Worm (Caenorhabditis elegans) whole organism, young adult: Measurements from ENCODE around the gene sel-9.

Experiments used
- B0261.1 ChIP-seq: sonication (generic microtip); optimal IDR thresholded peaks from 2 replicates; lab custom pipeline; 2016; ENCODE audit warnings: mild to moderate bottlenecking, missing genetic modification characterization, moderate library complexity, missing compliant biosample characterization
- F22D6.2 ChIP-seq: sonication (generic microtip); optimal IDR thresholded peaks from 2 replicates; lab custom pipeline; 2016; ENCODE audit warnings: mild to moderate bottlenecking, missing genetic modification characterization, missing compliant biosample characterization
- F39B2.1 ChIP-seq: fragments of 200-800 bp; sonication (Bioruptor generic); IDR thresholded peaks from 2 replicates; pipeline ENCODE4 v1.3.6; 2022; ENCODE audit warnings: missing genetic modification reagents, missing genetic modification characterization, missing compliant biosample characterization
- T07F8.4 ChIP-seq: sonication (generic microtip); optimal IDR thresholded peaks from 2 replicates; lab custom pipeline; 2016; ENCODE audit warnings: mild to moderate bottlenecking, missing genetic modification characterization, moderate library complexity, missing compliant biosample characterization
- Y53F4B.3 ChIP-seq: fragments of 200-800 bp; sonication (Bioruptor generic); IDR thresholded peaks from 2 replicates; pipeline ENCODE4 v1.3.6; 2022; ENCODE audit warnings: missing genetic modification reagents, missing genetic modification characterization, missing compliant biosample characterization
- Y56A3A.18 ChIP-seq: fragments of 200-800 bp; sonication (Bioruptor generic); IDR thresholded peaks from 2 replicates; pipeline ENCODE4 v1.3.6; 2022; ENCODE audit warnings: missing genetic modification reagents, missing genetic modification characterization, missing compliant biosample characterization
- Y79H2A.3 ChIP-seq: fragments of 200-800 bp; sonication (Bioruptor generic); conservative IDR thresholded peaks from 2 replicates; pipeline ENCODE4 v1.3.6; 2022; ENCODE audit warnings: missing genetic modification reagents, missing genetic modification characterization, missing compliant biosample characterization
- Y95B8A.8 ChIP-seq: fragments of 200-800 bp; sonication (Bioruptor generic); IDR thresholded peaks from 2 replicates; pipeline ENCODE4 v1.3.6; 2022; ENCODE audit warnings: missing genetic modification reagents, missing genetic modification characterization, missing compliant biosample characterization
- ama-1 ChIP-seq, 3 experiments: fragments of 150-350 bp in 1 of 3; sonication (generic microtip) in 2 of 3; optimal IDR thresholded peaks; 2 replicates each; lab custom pipeline; 2014 to 2018; ENCODE audit warnings: missing biosample characterization in 2 of 3, missing genetic modification characterization in 2 of 3, missing genetic modification reagents in 2 of 3
- athp-1 ChIP-seq: sonication (generic microtip); optimal IDR thresholded peaks from 2 replicates; lab custom pipeline; 2017; ENCODE audit warnings: mild to moderate bottlenecking, missing genetic modification characterization, missing compliant biosample characterization
- attf-5 ChIP-seq: fragments of 200-800 bp; sonication (Bioruptor generic); optimal IDR thresholded peaks from 2 replicates; lab custom pipeline; 2018; ENCODE audit warnings: mild to moderate bottlenecking, missing genetic modification characterization, missing compliant biosample characterization
- ceh-100 ChIP-seq: fragments of 200-800 bp; sonication (Bioruptor generic); IDR thresholded peaks from 2 replicates; pipeline ENCODE4 v1.3.6; 2022; ENCODE audit warnings: missing genetic modification reagents, missing genetic modification characterization, missing compliant biosample characterization
- ceh-40 ChIP-seq: fragments of 200-800 bp; sonication (Bioruptor generic); IDR thresholded peaks from 2 replicates; pipeline ENCODE4 v1.3.6; 2022; ENCODE audit warnings: missing genetic modification characterization, missing compliant biosample characterization
- ceh-58 ChIP-seq: fragments of 200-800 bp; sonication (Bioruptor generic); IDR thresholded peaks from 2 replicates; pipeline ENCODE4 v1.3.6; 2022; ENCODE audit warnings: missing genetic modification characterization, missing compliant biosample characterization
- dpff-1 ChIP-seq: sonication (generic microtip); optimal IDR thresholded peaks from 2 replicates; lab custom pipeline; 2017; ENCODE audit warnings: mild to moderate bottlenecking, missing genetic modification characterization, missing compliant biosample characterization
- egrh-3 ChIP-seq: fragments of 200-800 bp; sonication (Bioruptor generic); IDR thresholded peaks from 2 replicates; pipeline ENCODE4 v1.3.6; 2022; ENCODE audit warnings: missing genetic modification reagents, missing genetic modification characterization, missing compliant biosample characterization
- fkh-3 ChIP-seq: sonication (generic microtip); optimal IDR thresholded peaks from 2 replicates; lab custom pipeline; 2016; ENCODE audit warnings: mild to moderate bottlenecking, missing genetic modification characterization, missing compliant biosample characterization
- hmg-20 ChIP-seq: fragments of 200-800 bp; sonication (Bioruptor generic); IDR thresholded peaks from 2 replicates; pipeline ENCODE4 v1.3.6; 2022; ENCODE audit warnings: missing genetic modification reagents, missing genetic modification characterization, missing compliant biosample characterization
- hsf-1 ChIP-seq: fragments of 200-800 bp; sonication (Bioruptor generic); IDR thresholded peaks from 2 replicates; pipeline ENCODE4 v1.3.6; 2022; ENCODE audit warnings: missing genetic modification reagents, missing genetic modification characterization, missing compliant biosample characterization
- let-526 ChIP-seq: fragments of 200-800 bp; sonication (Bioruptor generic); IDR thresholded peaks from 2 replicates; pipeline ENCODE4 v1.3.6; 2022; ENCODE audit warnings: missing genetic modification reagents, missing genetic modification characterization, missing compliant biosample characterization
- lin-26 ChIP-seq: fragments of 200-800 bp; sonication (Bioruptor generic); IDR thresholded peaks from 2 replicates; pipeline ENCODE4 v1.3.6; 2022; ENCODE audit warnings: missing genetic modification reagents, missing genetic modification characterization, missing compliant biosample characterization
- madf-8 ChIP-seq: fragments of 200-800 bp; sonication (Bioruptor generic); conservative IDR thresholded peaks from 2 replicates; pipeline ENCODE4 v1.3.6; 2022; ENCODE audit warnings: missing genetic modification reagents, missing genetic modification characterization, missing compliant biosample characterization
- mxl-1 ChIP-seq: sonication (generic microtip); optimal IDR thresholded peaks from 2 replicates; lab custom pipeline; 2016; ENCODE audit warnings: missing genetic modification characterization, missing compliant biosample characterization
- nhr-80 ChIP-seq: sonication (generic microtip); optimal IDR thresholded peaks from 2 replicates; lab custom pipeline; 2016; ENCODE audit warnings: missing genetic modification characterization, missing compliant biosample characterization
- rcor-1 ChIP-seq: fragments of 200-800 bp; sonication (Bioruptor generic); IDR thresholded peaks from 2 replicates; pipeline ENCODE4 v1.3.6; 2022; ENCODE audit warnings: missing genetic modification reagents, missing genetic modification characterization, missing compliant biosample characterization
- sptf-2 ChIP-seq: fragments of 200-800 bp; sonication (Bioruptor generic); optimal IDR thresholded peaks from 2 replicates; lab custom pipeline; 2018; ENCODE audit warnings: mild to moderate bottlenecking, missing genetic modification characterization, missing compliant biosample characterization
- xnd-1 ChIP-seq: sonication (generic microtip); optimal IDR thresholded peaks from 2 replicates; lab custom pipeline; 2016; ENCODE audit warnings: missing genotype, missing genetic modification reagents, missing genetic modification characterization, missing compliant biosample characterization
- zim-3 ChIP-seq: sonication (generic microtip); optimal IDR thresholded peaks from 2 replicates; lab custom pipeline; 2017; ENCODE audit warnings: mild to moderate bottlenecking, missing genetic modification characterization, moderate library complexity, missing compliant biosample characterization
- ztf-26 ChIP-seq: sonication (generic microtip); optimal IDR thresholded peaks from 2 replicates; lab custom pipeline; 2017; ENCODE audit warnings: missing genetic modification characterization, missing compliant biosample characterization
- ztf-3 ChIP-seq: fragments of 200-800 bp; sonication (Bioruptor generic); optimal IDR thresholded peaks from 2 replicates; lab custom pipeline; 2018; ENCODE audit warnings: mild to moderate bottlenecking, missing genetic modification characterization, missing compliant biosample characterization
- ztf-6 ChIP-seq: fragments of 200-800 bp; sonication (Bioruptor generic); IDR thresholded peaks from 2 replicates; pipeline ENCODE4 v1.3.6; 2022; ENCODE audit warnings: missing genetic modification reagents, missing genetic modification characterization, missing compliant biosample characterization

The sel-9 gene

ce11 chrV:8314782-8315181, 12.4 kb upstream of the sel-9 start (continued):
- TF ChIP-seq lin-26 (GFP tag; lab: Robert Waterston, UW) (peak; percentile 58; the same call in 1 of the 2 replicates), ceh-58 (GFP tag; lab: Robert Waterston, UW) (0 out of 2 replicates have a peak, but pooled peaks have one; percentile 58), ztf-6 (GFP tag; lab: Robert Waterston, UW) (0 out of 2 replicates have a peak, but pooled peaks have one; percentile 56)

- TF ChIP-seq B0261.1 (tag; lab: Kevin White, UChicago) (no peak), ceh-100 (GFP tag; lab: Robert Waterston, UW) (no peak), ztf-26 (tag; lab: Kevin White, UChicago) (no peak), zim-3 (tag; lab: Kevin White, UChicago) (no peak), sptf-2 (GFP tag; lab: Kevin White, UChicago) (no peak), madf-8 (GFP tag; lab: Robert Waterston, UW) (no peak), rcor-1 (GFP tag; lab: Robert Waterston, UW) (no peak), attf-5 (GFP tag; lab: Kevin White, UChicago) (no peak), ztf-3 (no peak), dpff-1 (tag; lab: Kevin White, UChicago) (no peak), hmg-20 (GFP tag; lab: Robert Waterston, UW) (no peak), Y56A3A.18 (GFP tag; lab: Robert Waterston, UW) (no peak)
Measured at ce11 chrV:8311210-8311609, 8.8 kb upstream of the sel-9 start, which contains the start of gene W02D7.12. Gene W02D7.12 (plus strand): TSS chrV:8311510.

DNA sequence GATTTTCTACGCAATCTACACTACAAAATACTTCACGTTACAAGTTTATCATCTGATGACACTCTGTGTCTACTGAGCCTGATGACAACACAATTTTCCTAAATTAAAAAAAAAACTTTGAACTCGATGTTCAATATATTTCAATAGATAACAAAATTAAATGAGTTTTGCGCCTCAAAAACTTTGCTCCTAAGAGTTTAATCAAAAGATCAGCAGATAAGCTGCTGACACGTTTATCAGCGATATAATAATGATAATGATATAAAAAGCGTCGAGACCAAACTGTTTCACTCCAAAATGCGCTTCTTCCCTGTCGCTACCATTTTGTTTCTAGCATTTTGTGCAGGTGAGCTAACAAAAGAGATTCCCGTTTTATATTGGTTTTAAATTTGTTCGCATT, 5.3 kb upstream of the sel-9 start, which contains the start of gene clec-218:
Gene clec-218, plus strand, starts transcription at position 262 of the 400 bp plus-strand sequence.
- TF ChIP-seq nhr-80 (tag; lab: Kevin White, UChicago) = peak; percentile 48
- TF ChIP-seq fkh-3 = no peak
- TF ChIP-seq, all 124 proteins: peak for 1

- TF ChIP-seq nhr-80 (tag; lab: Kevin White, UChicago) (peak; percentile 82), ztf-3 (no peak)
- TF ChIP-seq, all 124 proteins: peak for 1
Measured at ce11 chrV:8307013-8307412, 4.6 kb upstream of the sel-9 start.

DNA sequence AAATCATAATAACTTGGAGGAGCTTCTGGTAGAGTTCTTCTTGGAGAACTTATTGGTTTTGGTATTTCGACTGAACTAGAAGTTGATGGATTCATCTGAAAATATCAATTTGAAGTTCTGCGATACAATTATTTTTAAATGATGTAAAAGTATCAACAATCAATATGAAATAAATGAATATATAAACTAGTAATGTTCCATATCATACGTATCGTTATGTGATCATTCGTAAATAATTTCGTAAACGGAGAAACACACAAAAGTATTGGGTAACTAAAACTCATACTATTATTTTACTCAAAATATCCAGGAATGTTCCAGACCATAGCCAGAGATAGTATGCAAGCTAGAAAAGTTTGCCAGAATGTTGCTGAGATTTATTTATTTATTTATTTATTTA, 4.0 kb upstream of the sel-9 start, which contains the start of gene W02D7.8:
Gene W02D7.8, minus strand, starts transcription at position 101 of the 400 bp plus-strand sequence.
- TF ChIP-seq xnd-1 (tag; lab: Kevin White, UChicago) (no peak), F22D6.2 (tag; lab: Kevin White, UChicago) (no peak), Y53F4B.3 (GFP tag; lab: Robert Waterston, UW) (no peak), hsf-1 (no peak), ama-1 (optimal IDR thresholded peaks at IDR 0.05; lab: Kevin White, UChicago) (no peak), ama-1 (GFP tag; optimal IDR thresholded peaks at IDR 0.05; lab: Kevin White, UChicago) (no peak), mxl-1 (tag; lab: Kevin White, UChicago) (no peak), egrh-3 (no peak), Y79H2A.3 (GFP tag; lab: Robert Waterston, UW) (no peak), T07F8.4 (tag; lab: Kevin White, UChicago) (no peak), ceh-40 (no peak), zim-3 (tag; lab: Kevin White, UChicago) (no peak), athp-1 (tag; lab: Kevin White, UChicago) (no peak), F39B2.1 (GFP tag; lab: Robert Waterston, UW) (no peak)

ce11 chrV:8305940-8306339, 3.6 kb upstream of the sel-9 start:
- TF ChIP-seq Y95B8A.8 (no peak), let-526 (GFP tag; lab: Robert Waterston, UW) (peak; percentile 24; the same call in 1 of the 2 replicates), nhr-80 (tag; lab: Kevin White, UChicago) (peak; percentile 59)
- TF ChIP-seq, all 124 proteins: peak for 2
